Worm (Caenorhabditis elegans) whole organism, L1 larva: ENCODE data around the gene C07D10.6.

Experiments used
- fos-1 ChIP-seq: fragments of 150-350 bp; optimal IDR thresholded peaks from 2 replicates; lab custom pipeline; 2014; ENCODE audit warnings: missing biosample characterization, missing genetic modification characterization
- sox-4 ChIP-seq: sonication (generic microtip); optimal IDR thresholded peaks from 2 replicates; lab custom pipeline; 2016; ENCODE audit warnings: missing genetic modification characterization, missing compliant biosample characterization
- unc-62 ChIP-seq: fragments of 150-350 bp; optimal IDR thresholded peaks from 2 replicates; lab custom pipeline; 2014; ENCODE audit warnings: missing biosample characterization, missing genetic modification reagents, missing genetic modification characterization

DNA sequence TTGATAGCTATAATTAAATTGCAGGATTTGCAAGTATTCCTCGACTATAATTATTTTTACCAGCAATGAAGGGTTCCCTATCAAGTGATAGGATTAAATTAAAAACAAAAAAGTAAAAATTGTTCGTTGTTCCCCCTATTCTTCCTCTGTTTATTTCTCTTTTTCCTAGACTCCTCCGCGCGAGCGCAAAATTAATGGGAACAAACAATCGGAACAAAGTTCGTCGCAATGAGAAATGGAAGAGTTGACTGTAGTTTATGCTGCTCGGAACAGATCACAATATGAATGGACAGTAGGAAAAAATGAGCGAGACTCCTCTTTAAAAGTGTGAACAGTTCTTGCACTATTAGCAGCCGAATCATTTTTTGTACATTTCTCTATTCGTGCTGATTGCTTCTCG, 38.4 kb upstream of the C07D10.6 start:
- TF ChIP-seq sox-4 (tag; lab: Kevin White, UChicago) (no peak), unc-62 (no peak), fos-1 (no peak)
